Worm (Caenorhabditis elegans) whole organism, late embryonic: Measurements from ENCODE around the gene F48F7.6.
A peak's percentile ranks its signal among the peaks of the same experiment; 100 is the strongest.

Experiments
- C08G9.2 ChIP-seq: sonication (generic microtip); optimal IDR thresholded peaks from 2 replicates; lab custom pipeline; 2016; ENCODE audit warnings: mild to moderate bottlenecking, missing genetic modification characterization, moderate library complexity, missing compliant biosample characterization
- K02D7.2 ChIP-seq: sonication (generic microtip); optimal IDR thresholded peaks from 2 replicates; lab custom pipeline; 2017; ENCODE audit warnings: mild to moderate bottlenecking, missing genetic modification characterization, missing compliant biosample characterization
- K09A11.1 ChIP-seq: sonication (generic microtip); optimal IDR thresholded peaks from 2 replicates; lab custom pipeline; 2017; ENCODE audit warnings: antibody characterized with exemption, mild to moderate bottlenecking, missing genetic modification characterization, missing compliant biosample characterization; ENCODE audit not compliant: insufficient read depth
- Y22D7AL.16 ChIP-seq: sonication (generic microtip); optimal IDR thresholded peaks from 2 replicates; lab custom pipeline; 2016; ENCODE audit warnings: missing genetic modification characterization, missing compliant biosample characterization
- ahr-1 ChIP-seq: sonication (generic microtip); optimal IDR thresholded peaks from 2 replicates; lab custom pipeline; 2016; ENCODE audit warnings: missing genetic modification characterization, missing compliant biosample characterization
- ama-1 ChIP-seq: fragments of 150-350 bp; optimal IDR thresholded peaks from 2 replicates; lab custom pipeline; 2014
- ceh-14 ChIP-seq: sonication (generic microtip); optimal IDR thresholded peaks from 2 replicates; lab custom pipeline; 2016; ENCODE audit warnings: missing genotype, missing genetic modification characterization, missing compliant biosample characterization
- ceh-22 ChIP-seq: sonication (generic microtip); optimal IDR thresholded peaks from 2 replicates; lab custom pipeline; 2017; ENCODE audit warnings: missing biosample characterization, missing genetic modification characterization
- ceh-24 ChIP-seq: sonication (generic microtip); optimal IDR thresholded peaks from 2 replicates; lab custom pipeline; 2016; ENCODE audit warnings: mild to moderate bottlenecking, missing genetic modification characterization, missing compliant biosample characterization
- ceh-31 ChIP-seq: sonication (generic microtip); optimal IDR thresholded peaks from 2 replicates; lab custom pipeline; 2016; ENCODE audit warnings: missing genetic modification characterization, missing compliant biosample characterization
- ceh-45 ChIP-seq: fragments of 200-800 bp; sonication (Bioruptor generic); IDR thresholded peaks from 2 replicates; pipeline ENCODE4 v1.3.6; 2022; ENCODE audit warnings: missing genetic modification reagents, missing genetic modification characterization, missing compliant biosample characterization
- ceh-48 ChIP-seq: sonication (generic microtip); optimal IDR thresholded peaks from 2 replicates; lab custom pipeline; 2016; ENCODE audit warnings: missing genetic modification characterization, inconsistent platforms, missing compliant biosample characterization
- dmd-4 ChIP-seq: sonication (generic microtip); optimal IDR thresholded peaks from 2 replicates; lab custom pipeline; 2016; ENCODE audit warnings: borderline replicate concordance, missing genetic modification characterization, missing compliant biosample characterization
- elt-2 ChIP-seq: sonication (generic microtip); optimal IDR thresholded peaks from 2 replicates; lab custom pipeline; 2016; ENCODE audit warnings: missing genetic modification reagents, missing genetic modification characterization, missing compliant biosample characterization
- elt-4 ChIP-seq: sonication (generic microtip); optimal IDR thresholded peaks from 2 replicates; lab custom pipeline; 2016; ENCODE audit warnings: missing genetic modification characterization, missing compliant biosample characterization
- ets-4 ChIP-seq: sonication (generic microtip); optimal IDR thresholded peaks from 2 replicates; lab custom pipeline; 2016; ENCODE audit warnings: missing genetic modification characterization, missing compliant biosample characterization
- fax-1 ChIP-seq: sonication (generic microtip); optimal IDR thresholded peaks from 2 replicates; lab custom pipeline; 2016; ENCODE audit warnings: missing genotype, missing genetic modification characterization, missing compliant biosample characterization
- gmeb-2 ChIP-seq: sonication (generic microtip); optimal IDR thresholded peaks from 2 replicates; lab custom pipeline; 2016; ENCODE audit warnings: missing genetic modification characterization, inconsistent platforms, missing compliant biosample characterization
- hlh-15 ChIP-seq: sonication (generic microtip); optimal IDR thresholded peaks from 2 replicates; lab custom pipeline; 2016; ENCODE audit warnings: missing genetic modification characterization, missing compliant biosample characterization
- hlh-30 ChIP-seq: sonication (generic microtip); optimal IDR thresholded peaks from 2 replicates; lab custom pipeline; 2017; ENCODE audit warnings: antibody characterized with exemption, missing genetic modification characterization, missing compliant biosample characterization; ENCODE audit not compliant: insufficient read depth
- lin-11 ChIP-seq: fragments of 200-800 bp; sonication (Bioruptor generic); optimal IDR thresholded peaks from 2 replicates; lab custom pipeline; 2018; ENCODE audit warnings: mild to moderate bottlenecking, missing genetic modification characterization, missing compliant biosample characterization
- madf-2 ChIP-seq: sonication (generic microtip); optimal IDR thresholded peaks from 2 replicates; lab custom pipeline; 2017; ENCODE audit warnings: missing genetic modification characterization, missing compliant biosample characterization
- mec-3 ChIP-seq: sonication (generic microtip); optimal IDR thresholded peaks from 2 replicates; lab custom pipeline; 2016; ENCODE audit warnings: borderline replicate concordance, missing genetic modification characterization, missing compliant biosample characterization
- nhr-11 ChIP-seq: fragments of 150-350 bp; optimal IDR thresholded peaks from 2 replicates; lab custom pipeline; 2014; ENCODE audit warnings: missing biosample characterization, missing genetic modification characterization
- nhr-232 ChIP-seq: sonication (generic microtip); optimal IDR thresholded peaks from 2 replicates; lab custom pipeline; 2016; ENCODE audit warnings: missing genetic modification characterization, missing compliant biosample characterization
- npax-4 ChIP-seq: sonication (generic microtip); optimal IDR thresholded peaks from 2 replicates; lab custom pipeline; 2016; ENCODE audit warnings: missing genetic modification characterization, missing compliant biosample characterization
- odd-2 ChIP-seq: sonication (generic microtip); optimal IDR thresholded peaks from 2 replicates; lab custom pipeline; 2017; ENCODE audit warnings: antibody characterized with exemption, mild to moderate bottlenecking, missing genetic modification characterization, missing compliant biosample characterization
- pag-3 ChIP-seq: sonication (generic microtip); optimal IDR thresholded peaks from 2 replicates; lab custom pipeline; 2016; ENCODE audit warnings: missing compliant biosample characterization, missing genetic modification characterization, borderline replicate concordance
- pha-2 ChIP-seq: sonication (generic microtip); optimal IDR thresholded peaks from 2 replicates; lab custom pipeline; 2017; ENCODE audit warnings: mild to moderate bottlenecking, missing genetic modification characterization, missing compliant biosample characterization
- pros-1 ChIP-seq: fragments of 150-350 bp; optimal IDR thresholded peaks from 2 replicates; lab custom pipeline; 2014; ENCODE audit warnings: missing biosample characterization, missing genetic modification reagents, missing genetic modification characterization
- rnt-1 ChIP-seq: sonication (generic microtip); optimal IDR thresholded peaks from 2 replicates; lab custom pipeline; 2016; ENCODE audit warnings: missing genetic modification characterization, missing compliant biosample characterization
- sox-4 ChIP-seq: sonication (generic microtip); optimal IDR thresholded peaks from 2 replicates; lab custom pipeline; 2017; ENCODE audit warnings: mild to moderate bottlenecking, missing genetic modification characterization, inconsistent platforms, missing compliant biosample characterization
- tbx-7 ChIP-seq: sonication (generic microtip); optimal IDR thresholded peaks from 2 replicates; lab custom pipeline; 2016; ENCODE audit warnings: missing genotype, missing genetic modification characterization, missing compliant biosample characterization
- unc-3 ChIP-seq, 2 experiments: fragments of 200-800 bp in 1 of 2; sonication (Bioruptor generic) in 1 of 2; sonication (generic microtip) in 1 of 2; conservative IDR thresholded peaks in 1 of 2; optimal IDR thresholded peaks in 1 of 2; 2 replicates each; pipeline versions ENCODE4 v1.3.6 to Lab custom; 2016 to 2022; ENCODE audit warnings: missing compliant biosample characterization in 2 of 2, missing genetic modification characterization in 2 of 2, missing genetic modification reagents in 1 of 2
- unc-42 ChIP-seq: sonication (generic microtip); optimal IDR thresholded peaks from 2 replicates; lab custom pipeline; 2016; ENCODE audit warnings: missing genotype, missing genetic modification characterization, missing compliant biosample characterization

Gene F48F7.6

DNA sequence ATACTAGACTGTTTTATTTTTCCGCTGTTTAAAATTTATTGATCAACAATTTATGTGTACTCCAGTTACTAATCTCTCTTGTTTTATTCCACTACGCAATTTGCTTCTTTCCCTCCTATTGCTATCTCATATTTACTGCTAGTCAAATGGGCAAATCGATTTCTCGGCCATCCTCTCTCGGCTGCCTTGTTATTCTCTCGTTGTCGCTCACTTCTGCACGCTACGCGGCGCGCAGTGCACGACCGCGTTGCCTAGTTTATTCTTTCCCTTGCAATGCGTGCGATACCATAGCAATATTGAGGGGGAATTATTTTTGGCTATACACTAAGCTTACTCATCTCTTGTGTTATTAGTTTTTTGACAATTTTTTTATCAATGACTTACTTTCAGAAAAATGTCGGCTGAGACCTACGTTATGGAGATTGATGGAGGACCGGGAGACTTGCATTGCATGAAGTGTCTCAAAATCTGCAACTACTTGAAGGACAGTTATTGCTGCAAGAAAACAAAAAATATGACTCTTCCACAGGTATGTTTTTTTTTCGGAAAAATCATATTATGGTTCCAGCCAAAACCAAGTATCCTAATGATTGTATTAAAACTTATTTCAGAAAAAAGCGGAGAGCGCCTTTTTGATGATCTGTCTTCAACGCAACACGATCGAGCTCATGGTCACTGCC is at the start of gene F48F7.6 (continued):
- TF ChIP-seq nhr-232 (no peak), ceh-14 (peak; percentile 20), unc-42 (tag; lab: Kevin White, UChicago) (peak; percentile 59), elt-4 (tag; lab: Kevin White, UChicago) (no peak), hlh-30 (tag; lab: Kevin White, UChicago) (no peak), elt-2 (tag; lab: Kevin White, UChicago) (no peak), ceh-22 (tag; lab: Kevin White, UChicago) (no peak), ceh-45 (no peak), ahr-1 (no peak), odd-2 (tag; lab: Kevin White, UChicago) (no peak), pha-2 (tag; lab: Kevin White, UChicago) (no peak), mec-3 (tag; lab: Kevin White, UChicago) (no peak), gmeb-2 (no peak), fax-1 (no peak), dmd-4 (tag; lab: Kevin White, UChicago) (no peak), nhr-11 (tag; lab: Kevin White, UChicago) (no peak), Y22D7AL.16 (tag; lab: Kevin White, UChicago) (no peak)
- TF ChIP-seq, all 69 proteins: peak for 13

- TF ChIP-seq tbx-7 (tag; lab: Kevin White, UChicago), result no peak
- TF ChIP-seq madf-2 (tag; lab: Kevin White, UChicago), result no peak
- TF ChIP-seq unc-3 (GFP tag; conservative IDR thresholded peaks at IDR 0.05; lab: Robert Waterston, UW), result no peak
- TF ChIP-seq unc-3 (tag; optimal IDR thresholded peaks at IDR 0.05; lab: Kevin White, UChicago), result no peak
- TF ChIP-seq lin-11 (tag; lab: Kevin White, UChicago), result no peak
- no peak for TF ChIP-seq fax-1
- TF ChIP-seq ets-4, result no peak
- TF ChIP-seq ceh-48 (tag; lab: Kevin White, UChicago), result no peak
- TF ChIP-seq ceh-24 (tag; lab: Kevin White, UChicago), result no peak
- no peak for TF ChIP-seq sox-4 (tag; lab: Kevin White, UChicago)
Observed at ce11 chrX:13928532-13928931, 49.1 kb upstream of the F48F7.6 start.

DNA sequence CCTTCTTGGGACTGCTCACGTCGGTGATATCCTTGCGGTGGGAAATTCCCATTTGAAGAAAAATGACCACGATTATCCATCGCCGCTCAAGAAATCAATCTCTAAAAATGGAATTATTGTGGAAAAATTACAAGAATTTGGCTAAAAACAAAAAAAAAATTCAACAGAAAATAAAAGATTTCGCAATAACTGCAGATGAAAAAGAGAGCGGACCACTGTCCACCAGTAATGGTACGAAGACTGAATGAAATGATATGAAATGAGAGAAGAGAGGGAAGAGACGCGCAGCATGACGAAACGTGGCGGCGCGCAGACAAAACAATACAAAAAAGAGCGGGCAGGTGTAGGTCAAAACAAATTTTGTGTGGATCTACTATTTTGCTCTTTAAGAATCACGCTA is 48.1 kb upstream of the F48F7.6 start, which contains the start of gene meg-1:
Gene meg-1 (minus strand): TSS at position 101 of the 400 bp plus-strand sequence.
- no peak for TF ChIP-seq K09A11.1
- no peak for TF ChIP-seq K02D7.2

DNA sequence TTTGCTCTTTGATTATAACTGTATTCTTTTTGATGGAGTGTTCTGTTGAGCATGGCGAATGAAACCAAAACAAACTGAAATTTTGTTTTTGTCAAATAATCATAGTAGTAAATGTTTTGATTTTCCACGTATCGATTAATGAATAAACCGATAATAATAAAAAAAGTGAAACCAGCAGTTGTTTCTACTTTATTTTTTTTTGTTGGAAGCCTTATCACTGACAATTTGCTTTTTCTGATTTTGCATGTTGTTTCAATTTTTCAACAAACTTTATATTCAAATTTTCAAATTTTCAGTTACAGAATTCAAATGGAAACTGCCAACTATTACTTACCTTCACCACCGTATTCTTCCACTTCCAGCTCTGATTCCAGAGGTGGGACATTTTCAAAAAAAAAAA is 43.1 kb upstream of the F48F7.6 start, which contains the start of gene elt-3:
Gene elt-3 (plus strand): TSS at position 301 of the 400 bp plus-strand sequence.
- TF ChIP-seq pag-3 (tag; lab: Kevin White, UChicago) (no peak), hlh-15 (no peak), ama-1 (no peak), C08G9.2 (tag; lab: Kevin White, UChicago) (no peak), npax-4 (no peak), ahr-1 (no peak), ceh-31 (tag; lab: Kevin White, UChicago) (no peak), madf-2 (tag; lab: Kevin White, UChicago) (no peak), pros-1 (no peak), rnt-1 (tag; lab: Kevin White, UChicago) (no peak), unc-42 (tag; lab: Kevin White, UChicago) (no peak), elt-4 (tag; lab: Kevin White, UChicago) (no peak), pha-2 (tag; lab: Kevin White, UChicago) (no peak)
